Worm (Caenorhabditis elegans) whole organism, young adult: Measurements from ENCODE around the gene snf-12.

Experiments used
- B0035.1 ChIP-seq: sonication (generic microtip); optimal IDR thresholded peaks from 2 replicates; lab custom pipeline; 2016; ENCODE audit warnings: missing genetic modification characterization, mild to moderate bottlenecking, missing compliant biosample characterization, missing genotype, missing genetic modification reagents
- D2030.7 ChIP-seq: fragments of 200-800 bp; sonication (Bioruptor generic); IDR thresholded peaks from 2 replicates; pipeline ENCODE4 v1.3.6; 2022; ENCODE audit warnings: missing genetic modification reagents, missing genetic modification characterization, missing compliant biosample characterization
- F37B4.10 ChIP-seq: fragments of 200-800 bp; sonication (Bioruptor generic); IDR thresholded peaks from 2 replicates; pipeline ENCODE4 v1.3.6; 2022; ENCODE audit warnings: missing genetic modification characterization, missing compliant biosample characterization
- F52B5.7 ChIP-seq: sonication (generic microtip); optimal IDR thresholded peaks from 2 replicates; lab custom pipeline; 2016; ENCODE audit warnings: mild to moderate bottlenecking, missing genetic modification characterization, missing compliant biosample characterization
- F57A8.1 ChIP-seq: fragments of 200-800 bp; sonication (Bioruptor generic); optimal IDR thresholded peaks from 2 replicates; lab custom pipeline; 2018; ENCODE audit warnings: mild to moderate bottlenecking, missing genetic modification characterization, moderate library complexity, missing compliant biosample characterization
- K12H6.12 ChIP-seq: fragments of 200-800 bp; sonication (Bioruptor generic); optimal IDR thresholded peaks from 2 replicates; lab custom pipeline; 2018; ENCODE audit warnings: mild to moderate bottlenecking, missing genetic modification characterization, missing compliant biosample characterization
- Y95B8A.8 ChIP-seq: fragments of 200-800 bp; sonication (Bioruptor generic); IDR thresholded peaks from 2 replicates; pipeline ENCODE4 v1.3.6; 2022; ENCODE audit warnings: missing genetic modification reagents, missing genetic modification characterization, missing compliant biosample characterization
- akir-1 ChIP-seq: fragments of 200-800 bp; sonication (Bioruptor generic); optimal IDR thresholded peaks from 2 replicates; lab custom pipeline; 2018; ENCODE audit warnings: mild to moderate bottlenecking, missing genetic modification characterization, moderate library complexity, missing compliant biosample characterization
- ama-1 ChIP-seq, 3 experiments: fragments of 150-350 bp in 1 of 3; sonication (generic microtip) in 2 of 3; optimal IDR thresholded peaks; 2 replicates each; lab custom pipeline; 2014 to 2018; ENCODE audit warnings: missing biosample characterization in 2 of 3, missing genetic modification characterization in 2 of 3, missing genetic modification reagents in 2 of 3
- attf-3 ChIP-seq: fragments of 200-800 bp; sonication (Bioruptor generic); conservative IDR thresholded peaks from 2 replicates; pipeline ENCODE4 v1.3.6; 2022; ENCODE audit warnings: missing genetic modification reagents, missing genetic modification characterization, missing compliant biosample characterization
- cebp-1 ChIP-seq, 2 experiments: fragments of 200-800 bp in 1 of 2; sonication (Bioruptor generic) in 1 of 2; sonication (generic microtip) in 1 of 2; IDR thresholded peaks in 1 of 2; optimal IDR thresholded peaks in 1 of 2; 2 replicates each; pipeline versions ENCODE4 v1.3.6 to Lab custom; 2017 to 2022; ENCODE audit warnings: missing compliant biosample characterization in 2 of 2, missing genetic modification characterization in 2 of 2, mild to moderate bottlenecking in 1 of 2, missing genetic modification reagents in 1 of 2, moderate library complexity in 1 of 2
- dpl-1 ChIP-seq: fragments of 150-350 bp; optimal IDR thresholded peaks from 2 replicates; lab custom pipeline; 2014; ENCODE audit warnings: missing biosample characterization, missing genetic modification reagents, missing genetic modification characterization
- efl-1 ChIP-seq: fragments of 150-350 bp; optimal IDR thresholded peaks from 2 replicates; lab custom pipeline; 2014; ENCODE audit warnings: missing biosample characterization, missing genetic modification reagents, missing genetic modification characterization
- gei-17 ChIP-seq: fragments of 200-800 bp; sonication (Bioruptor generic); optimal IDR thresholded peaks from 2 replicates; lab custom pipeline; 2018; ENCODE audit warnings: mild to moderate bottlenecking, missing genetic modification characterization, missing compliant biosample characterization
- hlh-12 ChIP-seq: sonication (generic microtip); optimal IDR thresholded peaks from 2 replicates; lab custom pipeline; 2016; ENCODE audit warnings: missing genetic modification characterization, missing compliant biosample characterization
- lin-54 ChIP-seq: fragments of 200-800 bp; sonication (Bioruptor generic); optimal IDR thresholded peaks from 2 replicates; lab custom pipeline; 2018; ENCODE audit warnings: mild to moderate bottlenecking, missing genetic modification characterization, missing compliant biosample characterization
- madf-8 ChIP-seq: fragments of 200-800 bp; sonication (Bioruptor generic); conservative IDR thresholded peaks from 2 replicates; pipeline ENCODE4 v1.3.6; 2022; ENCODE audit warnings: missing genetic modification reagents, missing genetic modification characterization, missing compliant biosample characterization
- mel-28 ChIP-seq: sonication (generic microtip); optimal IDR thresholded peaks from 2 replicates; lab custom pipeline; 2016; ENCODE audit warnings: borderline replicate concordance, mild to moderate bottlenecking, missing genetic modification characterization, missing compliant biosample characterization
- mes-4 ChIP-seq: sonication (generic microtip); optimal IDR thresholded peaks from 2 replicates; lab custom pipeline; 2016; ENCODE audit warnings: missing genotype, missing genetic modification characterization, missing compliant biosample characterization
- mxl-1 ChIP-seq: sonication (generic microtip); optimal IDR thresholded peaks from 2 replicates; lab custom pipeline; 2016; ENCODE audit warnings: missing genetic modification characterization, missing compliant biosample characterization
- nfya-2 ChIP-seq: fragments of 200-800 bp; sonication (Bioruptor generic); IDR thresholded peaks from 2 replicates; pipeline ENCODE4 v1.3.6; 2022; ENCODE audit warnings: missing genetic modification reagents, missing genetic modification characterization, missing compliant biosample characterization
- nhr-179 ChIP-seq: sonication (generic microtip); optimal IDR thresholded peaks from 2 replicates; lab custom pipeline; 2016; ENCODE audit warnings: mild to moderate bottlenecking, missing genetic modification characterization, missing compliant biosample characterization
- nhr-27 ChIP-seq: fragments of 200-800 bp; sonication (Bioruptor generic); optimal IDR thresholded peaks from 2 replicates; lab custom pipeline; 2018; ENCODE audit warnings: mild to moderate bottlenecking, missing genetic modification characterization, moderate library complexity, missing compliant biosample characterization
- rec-8 ChIP-seq, 2 experiments: sonication (generic microtip); optimal IDR thresholded peaks; 2 replicates each; lab custom pipeline; 2016; ENCODE audit warnings: mild to moderate bottlenecking in 2 of 2, missing genetic modification characterization in 2 of 2, missing genetic modification reagents in 2 of 2, missing genotype in 2 of 2, missing biosample characterization in 1 of 2, missing compliant biosample characterization in 1 of 2, moderate library complexity in 1 of 2
- repo-1 ChIP-seq: sonication (generic microtip); optimal IDR thresholded peaks from 2 replicates; lab custom pipeline; 2017; ENCODE audit warnings: mild to moderate bottlenecking, missing genetic modification characterization, missing compliant biosample characterization
- snpc-3.4 ChIP-seq: sonication (generic microtip); optimal IDR thresholded peaks from 2 replicates; lab custom pipeline; 2017; ENCODE audit warnings: missing genetic modification characterization, mild to moderate bottlenecking, missing compliant biosample characterization, antibody characterized with exemption, moderate library complexity, missing genotype, missing genetic modification reagents
- snpc-4 ChIP-seq, 5 experiments: fragments of 150-350 bp in 1 of 5; sonication (generic microtip) in 4 of 5; optimal IDR thresholded peaks; 2 replicates each; lab custom pipeline; 2014 to 2018; ENCODE audit warnings: missing genetic modification characterization in 5 of 5, missing biosample characterization in 3 of 5, antibody characterized with exemption in 2 of 5, mild to moderate bottlenecking in 2 of 5, missing compliant biosample characterization in 2 of 5, missing genotype in 2 of 5, moderate library complexity in 2 of 5, missing genetic modification reagents in 1 of 5
- somi-1 ChIP-seq: fragments of 200-800 bp; sonication (Bioruptor generic); optimal IDR thresholded peaks from 2 replicates; lab custom pipeline; 2018; ENCODE audit warnings: mild to moderate bottlenecking, missing genetic modification characterization, missing compliant biosample characterization
- tbp1 ChIP-seq: fragments of 200-800 bp; sonication (Bioruptor generic); optimal IDR thresholded peaks from 2 replicates; lab custom pipeline; 2018; ENCODE audit warnings: mild to moderate bottlenecking, missing genetic modification characterization, missing compliant biosample characterization
- tbx-9 ChIP-seq: sonication (generic microtip); optimal IDR thresholded peaks from 2 replicates; lab custom pipeline; 2016; ENCODE audit warnings: borderline replicate concordance, missing genetic modification characterization, inconsistent platforms, missing compliant biosample characterization
- tlf-1 ChIP-seq: fragments of 200-800 bp; sonication (Bioruptor generic); optimal IDR thresholded peaks from 2 replicates; lab custom pipeline; 2018; ENCODE audit warnings: mild to moderate bottlenecking, missing genetic modification characterization, missing compliant biosample characterization
- unc-62 ChIP-seq: fragments of 150-350 bp; optimal IDR thresholded peaks from 2 replicates; lab custom pipeline; 2014; ENCODE audit warnings: missing biosample characterization, missing genetic modification reagents, missing genetic modification characterization
- zim-3 ChIP-seq: sonication (generic microtip); optimal IDR thresholded peaks from 2 replicates; lab custom pipeline; 2017; ENCODE audit warnings: mild to moderate bottlenecking, missing genetic modification characterization, moderate library complexity, missing compliant biosample characterization
- ztf-28 ChIP-seq: fragments of 200-800 bp; sonication (Bioruptor generic); IDR thresholded peaks from 2 replicates; pipeline ENCODE4 v1.3.6; 2022; ENCODE audit warnings: missing genetic modification reagents, missing genetic modification characterization, missing compliant biosample characterization

snf-12 gene

ce11 chrX:9015420-9015819 lies 13.8 kb upstream of the snf-12 start, which contains the start of gene T25B6.4:
T25B6.4 (plus strand) TSS chrX:9015720.
- TF ChIP-seq tbx-9 (tag; lab: Kevin White, UChicago) (no peak), snpc-3.4 (tag; lab: Kevin White, UChicago) (no peak), Y95B8A.8 (GFP tag; lab: Robert Waterston, UW) (no peak)
- TF ChIP-seq, all 124 proteins: peak for 0

ce11 chrX:9021645-9022044 lies 7.6 kb upstream of the snf-12 start, which contains the start of gene T25B6.5:
T25B6.5 (minus strand) TSS chrX:9021745.
- TF ChIP-seq cebp-1 (GFP tag; IDR thresholded peaks at IDR 0.05; lab: Robert Waterston, UW) (no peak), cebp-1 (tag; optimal IDR thresholded peaks at IDR 0.05; lab: Kevin White, UChicago) (no peak), akir-1 (GFP tag; lab: Kevin White, UChicago) (no peak), lin-54 (no peak), snpc-4 (GFP tag; optimal IDR thresholded peaks at IDR 0.05; lab: Kevin White, UChicago) (no peak), snpc-4 (tag; optimal IDR thresholded peaks at IDR 0.05; lab: Kevin White, UChicago) (no peak), ztf-28 (no peak), attf-3 (no peak), nhr-27 (no peak), nfya-2 (GFP tag; lab: Robert Waterston, UW) (no peak), hlh-12 (no peak), zim-3 (tag; lab: Kevin White, UChicago) (no peak), gei-17 (no peak), D2030.7 (no peak), unc-62 (no peak), mes-4 (no peak), dpl-1 (GFP tag; lab: Kevin White, UChicago) (no peak), F37B4.10 (no peak), F57A8.1 (GFP tag; lab: Kevin White, UChicago) (no peak), snpc-3.4 (tag; lab: Kevin White, UChicago) (no peak), madf-8 (no peak), repo-1 (tag; lab: Kevin White, UChicago) (no peak)

- TF ChIP-seq mxl-1 (tag; lab: Kevin White, UChicago) (no peak), nhr-179 (tag; lab: Kevin White, UChicago) (no peak), rec-8 (tag; optimal IDR thresholded peaks at IDR 0.05; lab: Kevin White, UChicago) (no peak), F52B5.7 (no peak), mel-28 (no peak), nhr-27 (no peak), mes-4 (no peak), somi-1 (GFP tag; lab: Kevin White, UChicago) (no peak), K12H6.12 (tag; lab: Kevin White, UChicago) (no peak), D2030.7 (no peak), tlf-1 (GFP tag; lab: Kevin White, UChicago) (no peak)
Measured at ce11 chrX:9022779-9023178, 6.5 kb upstream of the snf-12 start, which contains the start of gene T25B6.6. T25B6.6 (minus strand) TSS chrX:9022879.

- TF ChIP-seq tbp1 (GFP tag; lab: Kevin White, UChicago) (no peak), madf-8 (no peak), repo-1 (tag; lab: Kevin White, UChicago) (no peak), B0035.1 (tag; lab: Kevin White, UChicago) (no peak), unc-62 (no peak), ama-1 (optimal IDR thresholded peaks at IDR 0.05; lab: Kevin White, UChicago) (no peak), ama-1 (GFP tag; optimal IDR thresholded peaks at IDR 0.05; lab: Kevin White, UChicago) (no peak), efl-1 (GFP tag; lab: Kevin White, UChicago) (no peak)
Measured at ce11 chrX:9023816-9024215, 5.5 kb upstream of the snf-12 start.
